Fruit fly (Drosophila melanogaster) whole organism, embryonic: ENCODE measurements around the gene CG5928.

ENCODE experiments used
- Adf1 ChIP-seq: fragments of 200-800 bp; sonication (Bioruptor generic); IDR thresholded peaks from 2 replicates; pipeline ENCODE4 v1.3.6; 2022; ENCODE audit warnings: missing biosample characterization, missing genetic modification characterization
- Aef1 ChIP-seq: fragments of 200-800 bp; sonication (Bioruptor generic); IDR thresholded peaks from 3 replicates; pipeline ENCODE4 v1.3.6; 2022; ENCODE audit warnings: missing biosample characterization, missing genetic modification characterization
- Atf-2 ChIP-seq: fragments of 200-800 bp; sonication (Bioruptor generic); optimal IDR thresholded peaks from 2 replicates; lab custom pipeline; 2016; ENCODE audit warnings: missing biosample characterization, missing genetic modification characterization
- B-H1 ChIP-seq: fragments of 200-800 bp; sonication (Bioruptor generic); IDR thresholded peaks from 3 replicates; pipeline ENCODE4 v1.3.6; 2022; ENCODE audit warnings: missing biosample characterization, missing genetic modification characterization
- Bdp1 ChIP-seq: fragments of 200-800 bp; sonication (Bioruptor generic); optimal IDR thresholded peaks from 3 replicates; lab custom pipeline; 2016; ENCODE audit warnings: missing biosample characterization, missing genetic modification characterization
- CG10543 ChIP-seq: fragments of 200-800 bp; sonication (Bioruptor generic); optimal IDR thresholded peaks from 3 replicates; lab custom pipeline; 2017; ENCODE audit warnings: missing biosample characterization, mild to moderate bottlenecking, missing genetic modification characterization, moderate library complexity
- CG11504 ChIP-seq: fragments of 200-800 bp; sonication (Bioruptor generic); optimal IDR thresholded peaks from 3 replicates; lab custom pipeline; 2019; ENCODE audit warnings: missing biosample characterization, mild to moderate bottlenecking, missing genetic modification characterization, moderate library complexity
- CG12071 ChIP-seq: fragments of 200-800 bp; sonication (Bioruptor generic); optimal IDR thresholded peaks from 3 replicates; lab custom pipeline; 2018; ENCODE audit warnings: missing biosample characterization, mild to moderate bottlenecking, missing genetic modification characterization
- CG12104 ChIP-seq: fragments of 200-800 bp; sonication (Bioruptor generic); optimal IDR thresholded peaks from 3 replicates; lab custom pipeline; 2016; ENCODE audit warnings: missing biosample characterization, missing genetic modification characterization
- CG12391 ChIP-seq: fragments of 200-800 bp; sonication (Bioruptor generic); optimal IDR thresholded peaks from 3 replicates; lab custom pipeline; 2018; ENCODE audit warnings: missing biosample characterization, mild to moderate bottlenecking, missing genetic modification characterization, moderate library complexity
- CG13287 ChIP-seq: fragments of 200-800 bp; sonication (Bioruptor generic); IDR thresholded peaks from 2 replicates; pipeline ENCODE4 v1.3.6; 2022; ENCODE audit warnings: missing biosample characterization, missing genetic modification characterization; ENCODE audit not compliant: partially characterized antibody
- CG14667 ChIP-seq: fragments of 200-800 bp; sonication (Bioruptor generic); IDR thresholded peaks from 2 replicates; pipeline ENCODE4 v1.3.6; 2022; ENCODE audit warnings: missing biosample characterization, missing genetic modification characterization
- CG14860 ChIP-seq: fragments of 200-800 bp; sonication (Bioruptor generic); IDR thresholded peaks from 3 replicates; pipeline ENCODE4 v1.3.6; 2022; ENCODE audit warnings: missing biosample characterization, missing genetic modification characterization; ENCODE audit not compliant: partially characterized antibody
- CG2129 ChIP-seq: fragments of 200-800 bp; sonication (Bioruptor generic); IDR thresholded peaks from 2 replicates; pipeline ENCODE4 v1.3.6; 2022; ENCODE audit warnings: missing biosample characterization, missing genetic modification characterization; ENCODE audit not compliant: partially characterized antibody
- CG2712 ChIP-seq: fragments of 200-800 bp; optimal IDR thresholded peaks from 3 replicates; lab custom pipeline; 2019; ENCODE audit warnings: missing biosample characterization, mild to moderate bottlenecking, missing genetic modification characterization, moderate library complexity
- CG2875 ChIP-seq: fragments of 200-800 bp; sonication (Bioruptor generic); optimal IDR thresholded peaks from 2 replicates; lab custom pipeline; 2017; ENCODE audit warnings: missing biosample characterization, mild to moderate bottlenecking, missing genetic modification characterization, missing genetic modification reagents
- CG31224 ChIP-seq: fragments of 200-800 bp; sonication (Bioruptor generic); IDR thresholded peaks from 2 replicates; pipeline ENCODE4 v1.3.6; 2022; ENCODE audit warnings: missing biosample characterization, missing genetic modification characterization
- CG34224 ChIP-seq: fragments of 200-800 bp; sonication (Bioruptor generic); IDR thresholded peaks from 3 replicates; pipeline ENCODE4 v1.3.6; 2022; ENCODE audit warnings: missing biosample characterization, missing genetic modification characterization; ENCODE audit not compliant: partially characterized antibody
- CG3726 ChIP-seq: fragments of 200-800 bp; sonication (Bioruptor generic); IDR thresholded peaks from 3 replicates; pipeline ENCODE4, ENCODE4 v1.3.6; 2022; ENCODE audit warnings: missing biosample characterization, missing genetic modification characterization
- CG4730 ChIP-seq: fragments of 200-800 bp; sonication (Bioruptor generic); IDR thresholded peaks from 2 replicates; pipeline ENCODE4 v1.3.6; 2022; ENCODE audit warnings: missing biosample characterization, missing genetic modification characterization
- CG5953 ChIP-seq: fragments of 200-800 bp; sonication (Bioruptor generic); IDR thresholded peaks from 2 replicates; pipeline ENCODE4 v1.3.6; 2022; ENCODE audit warnings: missing biosample characterization, missing genetic modification characterization
- CG7556 ChIP-seq: fragments of 200-800 bp; sonication (Bioruptor generic); optimal IDR thresholded peaks from 2 replicates; lab custom pipeline; 2017; ENCODE audit warnings: missing biosample characterization, mild to moderate bottlenecking, missing genetic modification characterization
- CG7928 ChIP-seq: fragments of 200-800 bp; sonication (Bioruptor generic); optimal IDR thresholded peaks from 2 replicates; lab custom pipeline; 2017; ENCODE audit warnings: missing biosample characterization, mild to moderate bottlenecking, missing genetic modification characterization
- CG8089 ChIP-seq: fragments of 200-800 bp; sonication (Bioruptor generic); optimal IDR thresholded peaks from 3 replicates; lab custom pipeline; 2016; ENCODE audit warnings: missing biosample characterization, missing genetic modification characterization
- CG8281 ChIP-seq: fragments of 200-800 bp; sonication (Bioruptor generic); optimal IDR thresholded peaks from 2 replicates; lab custom pipeline; 2018; ENCODE audit warnings: missing biosample characterization, mild to moderate bottlenecking, missing genetic modification characterization, moderate library complexity
- Dbx ChIP-seq: fragments of 200-800 bp; sonication (Bioruptor generic); IDR thresholded peaks from 3 replicates; pipeline ENCODE4 v1.3.6; 2022; ENCODE audit warnings: missing biosample characterization, missing genetic modification characterization
- Doc3 ChIP-seq: fragments of 200-800 bp; sonication (Bioruptor generic); IDR thresholded peaks from 3 replicates; pipeline ENCODE4 v1.3.6; 2022; ENCODE audit warnings: missing biosample characterization, missing genetic modification characterization; ENCODE audit not compliant: partially characterized antibody
- Ets97D ChIP-seq: fragments of 200-800 bp; sonication (Bioruptor generic); optimal IDR thresholded peaks from 3 replicates; lab custom pipeline; 2016; ENCODE audit warnings: missing biosample characterization, missing genetic modification characterization
- Gsc ChIP-seq: fragments of 200-800 bp; sonication (Bioruptor generic); IDR thresholded peaks from 2 replicates; pipeline ENCODE4 v1.3.6; 2022; ENCODE audit warnings: missing biosample characterization, missing genetic modification characterization
- HmgD ChIP-seq: fragments of 200-800 bp; sonication (Bioruptor generic); optimal IDR thresholded peaks from 3 replicates; lab custom pipeline; 2016; ENCODE audit warnings: missing biosample characterization, missing genetic modification characterization
- Meics ChIP-seq: fragments of 200-800 bp; sonication (Bioruptor generic); optimal IDR thresholded peaks from 2 replicates; lab custom pipeline; 2017; ENCODE audit warnings: missing biosample characterization, mild to moderate bottlenecking, missing genetic modification characterization
- Six4 ChIP-seq: fragments of 200-800 bp; sonication (Bioruptor generic); optimal IDR thresholded peaks from 2 replicates; lab custom pipeline; 2016; ENCODE audit warnings: missing biosample characterization, missing genetic modification characterization
- Spps ChIP-seq: fragments of 200-800 bp; sonication (Bioruptor generic); optimal IDR thresholded peaks from 2 replicates; lab custom pipeline; 2018; ENCODE audit warnings: missing biosample characterization, mild to moderate bottlenecking, missing genetic modification characterization
- Taf1 ChIP-seq: fragments of 200-800 bp; sonication (Bioruptor generic); IDR thresholded peaks from 2 replicates; pipeline ENCODE4 v1.3.6; 2022; ENCODE audit warnings: missing biosample characterization, missing genetic modification characterization
- az2 ChIP-seq: fragments of 200-800 bp; sonication (Bioruptor generic); optimal IDR thresholded peaks from 3 replicates; lab custom pipeline; 2016; ENCODE audit warnings: missing biosample characterization, missing genetic modification characterization
- bsh ChIP-seq, 2 experiments: fragments of 200-800 bp; sonication (Bioruptor generic); optimal IDR thresholded peaks; 2 replicates each; lab custom pipeline; 2017 to 2018; ENCODE audit warnings: mild to moderate bottlenecking in 2 of 2, missing biosample characterization in 2 of 2, missing genetic modification characterization in 2 of 2, moderate library complexity in 1 of 2
- eve ChIP-seq, 2 experiments: fragments of >200 bp; optimal IDR thresholded peaks; 2 replicates each; lab custom pipeline; 2017; ENCODE audit warnings: missing biosample characterization in 2 of 2, missing genetic modification characterization in 2 of 2
- fd102C ChIP-seq: fragments of 200-800 bp; sonication (Bioruptor generic); optimal IDR thresholded peaks from 2 replicates; lab custom pipeline; 2018; ENCODE audit warnings: missing biosample characterization, mild to moderate bottlenecking, missing genetic modification characterization, moderate library complexity
- grn ChIP-seq: fragments of 200-800 bp; sonication (Bioruptor generic); optimal IDR thresholded peaks from 3 replicates; lab custom pipeline; 2017; ENCODE audit warnings: missing biosample characterization, missing genetic modification characterization
- gro ChIP-seq: fragments of 200-800 bp; sonication (Bioruptor generic); optimal IDR thresholded peaks from 2 replicates; lab custom pipeline; 2016; ENCODE audit warnings: missing biosample characterization, missing genetic modification characterization
- jumu ChIP-seq: fragments of 200-800 bp; sonication (Bioruptor generic); optimal IDR thresholded peaks from 3 replicates; lab custom pipeline; 2016; ENCODE audit warnings: missing biosample characterization, missing genetic modification characterization
- lola ChIP-seq, 3 experiments: fragments of >200 bp in 2 of 3; fragments of 200-800 bp in 1 of 3; sonication (Bioruptor generic) in 1 of 3; optimal IDR thresholded peaks; 2 replicates each; lab custom pipeline; 2017 to 2019; ENCODE audit warnings: missing biosample characterization in 3 of 3, missing genetic modification characterization in 3 of 3, mild to moderate bottlenecking in 1 of 3, moderate library complexity in 1 of 3
- pb ChIP-seq: fragments of 200-800 bp; sonication (Bioruptor generic); optimal IDR thresholded peaks from 3 replicates; lab custom pipeline; 2016; ENCODE audit warnings: missing biosample characterization, missing genetic modification characterization
- rib ChIP-seq: fragments of 200-800 bp; sonication (Bioruptor generic); IDR thresholded peaks from 2 replicates; pipeline ENCODE4 v1.3.6; 2022; ENCODE audit warnings: missing biosample characterization, missing genetic modification characterization
- run ChIP-seq: fragments of 200-800 bp; sonication (Bioruptor generic); optimal IDR thresholded peaks from 3 replicates; lab custom pipeline; 2018; ENCODE audit warnings: missing biosample characterization, mild to moderate bottlenecking, missing genetic modification characterization
- sens-2 ChIP-seq: fragments of 200-800 bp; sonication (Bioruptor generic); IDR thresholded peaks from 2 replicates; pipeline ENCODE4 v1.3.6; 2022; ENCODE audit warnings: missing biosample characterization, missing genetic modification characterization
- slbo ChIP-seq: fragments of 200-800 bp; sonication (Bioruptor generic); IDR thresholded peaks from 2 replicates; pipeline ENCODE4 v1.3.6; 2022; ENCODE audit warnings: missing biosample characterization, missing genetic modification characterization
- tup ChIP-seq: fragments of 200-800 bp; sonication (Bioruptor generic); optimal IDR thresholded peaks from 2 replicates; lab custom pipeline; 2016; ENCODE audit warnings: missing biosample characterization, mild to moderate bottlenecking, missing genetic modification characterization, moderate library complexity
- tx ChIP-seq: fragments of 200-800 bp; sonication (Bioruptor generic); optimal IDR thresholded peaks from 2 replicates; lab custom pipeline; 2016; ENCODE audit warnings: missing biosample characterization, missing genetic modification characterization
- vnd ChIP-seq: fragments of 200-800 bp; sonication (Bioruptor generic); IDR thresholded peaks from 3 replicates; pipeline ENCODE4 v1.3.6; 2022; ENCODE audit warnings: missing biosample characterization, missing genetic modification characterization; ENCODE audit not compliant: partially characterized antibody

The CG5928 gene

dm6 chrX:6074845-6075244 lies 7.1 kb downstream of the CG5928 start, which contains the start of gene Tsp5D (continued):
- peak; percentile 14 for TF ChIP-seq fd102C
- peak; percentile 92 for TF ChIP-seq Aef1 (GFP tag; lab: Robert Waterston, UW)
- no peak for TF ChIP-seq vnd (GFP tag; lab: Robert Waterston, UW)
- no peak for TF ChIP-seq CG2129 (GFP tag; lab: Robert Waterston, UW)
- TF ChIP-seq sens-2 (GFP tag; lab: Robert Waterston, UW): peak; percentile 91
- 0 out of 2 replicates have a peak, but pooled peaks have one; percentile 64 for TF ChIP-seq rib (GFP tag; lab: Robert Waterston, UW)
- no peak for TF ChIP-seq grn (GFP tag; lab: Kevin White, UChicago)
- no peak for TF ChIP-seq CG14860 (GFP tag; lab: Robert Waterston, UW)
- peak; percentile 86 for TF ChIP-seq run (tag; lab: Kevin White, UChicago)
- peak; percentile 66; the same call in 2 of the 3 replicates for TF ChIP-seq Dbx
- TF ChIP-seq CG5953 (GFP tag; lab: Robert Waterston, UW): peak; percentile 95
- peak; percentile 27 for TF ChIP-seq Bdp1 (GFP tag; lab: Kevin White, UChicago)
- no peak for TF ChIP-seq pb
- peak; percentile 36 for TF ChIP-seq tx (GFP tag; lab: Kevin White, UChicago)
- 0 out of 2 replicates have a peak, but pooled peaks have one; percentile 29 for TF ChIP-seq Adf1 (GFP tag; lab: Robert Waterston, UW)
- peak; percentile 49 for TF ChIP-seq CG10543
- TF ChIP-seq CG3726: peak; percentile 90
- no peak for TF ChIP-seq Atf-2 (GFP tag; lab: Kevin White, UChicago)
- TF ChIP-seq Spps (tag; lab: Kevin White, UChicago): peak; percentile 78
- TF ChIP-seq CG8281 (tag; lab: Kevin White, UChicago): peak; percentile 73
- TF ChIP-seq CG7556: peak; percentile 90
- peak; percentile 18 for TF ChIP-seq CG7928 (GFP tag; lab: Kevin White, UChicago)
- peak; percentile 83 for TF ChIP-seq Meics (GFP tag; lab: Kevin White, UChicago)
- TF ChIP-seq slbo (GFP tag; lab: Robert Waterston, UW): peak; percentile 90
- peak; percentile 92 to 96 for TF ChIP-seq bsh (GFP tag; optimal IDR thresholded peaks at IDR 0.05; lab: Kevin White, UChicago)
- peak; percentile 92 for TF ChIP-seq B-H1 (GFP tag; lab: Robert Waterston, UW)
- TF ChIP-seq gro (GFP tag; lab: Kevin White, UChicago): no peak
- peak in 1 of 3 experiments; percentile 81 for TF ChIP-seq lola (GFP tag; optimal IDR thresholded peaks at IDR 0.05; lab: Kevin White, UChicago)
- TF ChIP-seq CG14667 (GFP tag; lab: Robert Waterston, UW): peak; percentile 93
- peak; percentile 90 for TF ChIP-seq CG12071 (GFP tag; lab: Kevin White, UChicago)
- TF ChIP-seq az2: peak; percentile 92
- no peak for TF ChIP-seq eve (GFP tag; optimal IDR thresholded peaks at IDR 0.05; lab: Kevin White, UChicago)
- peak; percentile 95 for TF ChIP-seq CG11504
- peak; percentile 26 for TF ChIP-seq CG8089 (GFP tag; lab: Kevin White, UChicago)
- no peak for TF ChIP-seq Doc3 (GFP tag; lab: Robert Waterston, UW)
- peak; percentile 93 for TF ChIP-seq Six4 (GFP tag; lab: Kevin White, UChicago)
- TF ChIP-seq CG4730: peak; percentile 92
- TF ChIP-seq tup (GFP tag; lab: Kevin White, UChicago): peak; percentile 57
- peak; percentile 18; the same call in 1 of the 2 replicates for TF ChIP-seq CG13287
- peak; percentile 95 for TF ChIP-seq CG2712 (tag; lab: Kevin White, UChicago)
- peak; percentile 91 for TF ChIP-seq CG2875 (GFP tag; lab: Kevin White, UChicago)
- no peak for TF ChIP-seq jumu (GFP tag; lab: Kevin White, UChicago)
- TF ChIP-seq CG31224: peak; percentile 73
- peak; percentile 77 for TF ChIP-seq Gsc (GFP tag; lab: Robert Waterston, UW)
- TF ChIP-seq Taf1: peak; percentile 36; the same call in 1 of the 2 replicates
- peak; percentile 86 for TF ChIP-seq CG12104 (GFP tag; lab: Kevin White, UChicago)
- TF ChIP-seq CG34224 (GFP tag; lab: Robert Waterston, UW): no peak
- TF ChIP-seq Ets97D (GFP tag; lab: Kevin White, UChicago): no peak
- TF ChIP-seq CG12391 (tag; lab: Kevin White, UChicago): peak; percentile 93
- no peak for TF ChIP-seq HmgD
